In genomic region chrV:6224494-6224959, ce11 we compare ENCODE assay signal across 5 worm cellular contexts.
TF ChIP-seq lines count a peak whose summit lies in the region.

No protein-coding gene starts in this region.

TF ChIP-seq in whole organism, L1 larva, 84 proteins besides CTCF, POLR2A, EP300 and RAD21 (continues in another document):
- TF ChIP-seq mef-2 (tag; optimal IDR thresholded peaks at IDR 0.05; lab: Kevin White, UChicago) (peak; percentile 97), rnt-1 (tag; optimal IDR thresholded peaks at IDR 0.05; lab: Kevin White, UChicago) (peak; percentile 95), mep-1 (tag; optimal IDR thresholded peaks at IDR 0.05; lab: Kevin White, UChicago) (peak; percentile 99), nhr-19 (GFP tag; conservative IDR thresholded peaks at IDR 0.05; lab: Robert Waterston, UW) (peak; percentile 94), lin-13 (GFP tag; optimal IDR thresholded peaks at IDR 0.05; lab: Kevin White, UChicago) (peak; percentile 98), fkh-8 (tag; optimal IDR thresholded peaks at IDR 0.05; lab: Kevin White, UChicago) (peak; percentile 99), nhr-76 (tag; optimal IDR thresholded peaks at IDR 0.05; lab: Kevin White, UChicago) (no peak), tlp-1 (tag; optimal IDR thresholded peaks at IDR 0.05; lab: Kevin White, UChicago) (no peak), sox-4 (tag; optimal IDR thresholded peaks at IDR 0.05; lab: Kevin White, UChicago) (peak; percentile 95), F16B12.6 (tag; optimal IDR thresholded peaks at IDR 0.05; lab: Kevin White, UChicago) (no peak), lin-14 (GFP tag; optimal IDR thresholded peaks at IDR 0.05; lab: Kevin White, UChicago) (peak; percentile 100), unc-98 (GFP tag; IDR thresholded peaks at IDR 0.05; lab: Robert Waterston, UW) (peak; percentile 67), elt-2 (tag; optimal IDR thresholded peaks at IDR 0.05; lab: Kevin White, UChicago) (peak; percentile 76), unc-62 (GFP tag; optimal IDR thresholded peaks at IDR 0.05; lab: Kevin White, UChicago) (no peak), zip-4 (GFP tag; optimal IDR thresholded peaks at IDR 0.05; lab: Kevin White, UChicago) (peak; percentile 55), aly-2 (tag; optimal IDR thresholded peaks at IDR 0.05; lab: Kevin White, UChicago) (peak; percentile 92), unc-30 (tag; optimal IDR thresholded peaks at IDR 0.05; lab: Kevin White, UChicago) (peak; percentile 97), hpl-2 (GFP tag; optimal IDR thresholded peaks at IDR 0.05; lab: Kevin White, UChicago) (peak; percentile 86)

TF ChIP-seq in whole organism, L3 larva, 47 proteins besides CTCF, POLR2A, EP300 and RAD21 (continues in another document):
- TF ChIP-seq eor-1 (tag; optimal IDR thresholded peaks at IDR 0.05; lab: Kevin White, UChicago) (peak; percentile 7 to 78), mdl-1 (tag; optimal IDR thresholded peaks at IDR 0.05; lab: Kevin White, UChicago) (peak; percentile 93), pha-4 (tag; optimal IDR thresholded peaks at IDR 0.05; lab: Kevin White, UChicago) (peak; percentile 97), R02D3.7 (tag; optimal IDR thresholded peaks at IDR 0.05; lab: Kevin White, UChicago) (peak; percentile 62), egl-5 (tag; optimal IDR thresholded peaks at IDR 0.05; lab: Kevin White, UChicago) (peak; percentile 98), skn-1 (tag; optimal IDR thresholded peaks at IDR 0.05; lab: Kevin White, UChicago) (peak; percentile 85), elt-1 (tag; optimal IDR thresholded peaks at IDR 0.05; lab: Kevin White, UChicago) (peak; percentile 81), unc-62 (GFP tag; optimal IDR thresholded peaks at IDR 0.05; lab: Kevin White, UChicago) (peak; percentile 99), nhr-28 (tag; optimal IDR thresholded peaks at IDR 0.05; lab: Kevin White, UChicago) (no peak), daf-12 (tag; optimal IDR thresholded peaks at IDR 0.05; lab: Kevin White, UChicago) (no peak), zag-1 (tag; optimal IDR thresholded peaks at IDR 0.05; lab: Kevin White, UChicago) (peak; percentile 69), snpc-4 (tag; optimal IDR thresholded peaks at IDR 0.05; lab: Kevin White, UChicago) (peak; percentile 73), ceh-28 (tag; optimal IDR thresholded peaks at IDR 0.05; lab: Kevin White, UChicago) (peak; percentile 89), nhr-43 (tag; optimal IDR thresholded peaks at IDR 0.05; lab: Kevin White, UChicago; ENCODE audit: poor library complexity, severe bottlenecking) (peak; percentile 88), ceh-9 (tag; optimal IDR thresholded peaks at IDR 0.05; lab: Kevin White, UChicago) (no peak), sea-2 (GFP tag; optimal IDR thresholded peaks at IDR 0.05; lab: Kevin White, UChicago) (peak; percentile 61), jun-1 (tag; optimal IDR thresholded peaks at IDR 0.05; lab: Kevin White, UChicago) (peak; percentile 95), nhr-237 (tag; optimal IDR thresholded peaks at IDR 0.05; lab: Kevin White, UChicago) (no peak), aly-2 (tag; optimal IDR thresholded peaks at IDR 0.05; lab: Kevin White, UChicago) (no peak)

TF ChIP-seq in whole organism, early embryonic, 17 proteins besides CTCF, POLR2A, EP300 and RAD21:
- TF ChIP-seq B0310.2 (tag; optimal IDR thresholded peaks at IDR 0.05; lab: Kevin White, UChicago) (no peak), tbx-11 (GFP tag; IDR thresholded peaks at IDR 0.05; lab: Robert Waterston, UW) (no peak), ceh-13 (GFP tag; optimal IDR thresholded peaks at IDR 0.05; lab: Kevin White, UChicago) (no peak), aly-1 (tag; optimal IDR thresholded peaks at IDR 0.05; lab: Kevin White, UChicago) (peak; percentile 27), hmbx-1 (tag; optimal IDR thresholded peaks at IDR 0.05; lab: Kevin White, UChicago) (no peak), pes-1 (GFP tag; IDR thresholded peaks at IDR 0.05; lab: Robert Waterston, UW) (0 out of 2 replicates have a peak, but pooled peaks have one; percentile 49), ets-7 (tag; optimal IDR thresholded peaks at IDR 0.05; lab: Kevin White, UChicago) (no peak), tra-4 (tag; optimal IDR thresholded peaks at IDR 0.05; lab: Kevin White, UChicago) (no peak), flt-1 (GFP tag; IDR thresholded peaks at IDR 0.05; lab: Robert Waterston, UW) (no peak), sea-1 (GFP tag; conservative IDR thresholded peaks at IDR 0.05; lab: Robert Waterston, UW) (peak; percentile 46; the same call in 1 of the 2 replicates), ceh-36 (tag; optimal IDR thresholded peaks at IDR 0.05; lab: Kevin White, UChicago) (no peak), F13C5.2 (tag; optimal IDR thresholded peaks at IDR 0.05; lab: Kevin White, UChicago) (peak; percentile 40), scrt-1 (GFP tag; IDR thresholded peaks at IDR 0.05; lab: Robert Waterston, UW) (no peak), tbx-37 (GFP tag; conservative IDR thresholded peaks at IDR 0.05; lab: Robert Waterston, UW) (no peak), hnd-1 (tag; optimal IDR thresholded peaks at IDR 0.05; lab: Kevin White, UChicago) (no peak), hmg-4 (GFP tag; optimal IDR thresholded peaks at IDR 0.05; lab: Kevin White, UChicago) (peak; percentile 38), ama-1 (optimal IDR thresholded peaks at IDR 0.05; lab: Kevin White, UChicago) (no peak)

TF ChIP-seq in whole organism, midembryonic, 9 proteins besides CTCF, POLR2A, EP300 and RAD21:
- no peak for TF ChIP-seq ref-1 (GFP tag; conservative IDR thresholded peaks at IDR 0.05; lab: Robert Waterston, UW)
- TF ChIP-seq med-1 (GFP tag; optimal IDR thresholded peaks at IDR 0.05; lab: Kevin White, UChicago; ENCODE audit: insufficient read depth), result peak; percentile 9
- TF ChIP-seq ztf-23 (GFP tag; IDR thresholded peaks at IDR 0.05; lab: Robert Waterston, UW), result peak; percentile 68
- no peak for TF ChIP-seq flt-1 (GFP tag; IDR thresholded peaks at IDR 0.05; lab: Robert Waterston, UW)
- no peak for TF ChIP-seq klf-2 (GFP tag; conservative IDR thresholded peaks at IDR 0.05; lab: Robert Waterston, UW)
- no peak for TF ChIP-seq tab-1 (GFP tag; IDR thresholded peaks at IDR 0.05; lab: Robert Waterston, UW)
- no peak; the same call in 1 of the 2 replicates for TF ChIP-seq T22C8.4 (GFP tag; IDR thresholded peaks at IDR 0.05; lab: Robert Waterston, UW)
- peak; percentile 60 for TF ChIP-seq cog-1 (tag; optimal IDR thresholded peaks at IDR 0.05; lab: Kevin White, UChicago)
- TF ChIP-seq ztf-29 (GFP tag; IDR thresholded peaks at IDR 0.05; lab: Robert Waterston, UW), result 0 out of 2 replicates have a peak, but pooled peaks have one; percentile 42
TF ChIP-seq in whole organism, midembryonic: peak in this region for 4.

TF ChIP-seq in whole organism, young adult, 124 proteins besides CTCF, POLR2A, EP300 and RAD21 (continues in another document):
- TF ChIP-seq F39B2.1 (GFP tag; IDR thresholded peaks at IDR 0.05; lab: Robert Waterston, UW) (no peak), ceh-27 (GFP tag; optimal IDR thresholded peaks at IDR 0.05; lab: Kevin White, UChicago) (peak; percentile 87), nfya-2 (GFP tag; IDR thresholded peaks at IDR 0.05; lab: Robert Waterston, UW) (no peak), fkh-3 (tag; optimal IDR thresholded peaks at IDR 0.05; lab: Kevin White, UChicago) (no peak), lin-26 (GFP tag; IDR thresholded peaks at IDR 0.05; lab: Robert Waterston, UW) (peak; percentile 70), lag-1 (GFP tag; IDR thresholded peaks at IDR 0.05; lab: Robert Waterston, UW) (no peak), cebp-1 (GFP tag; IDR thresholded peaks at IDR 0.05; lab: Robert Waterston, UW) (peak; percentile 79), cebp-1 (tag; optimal IDR thresholded peaks at IDR 0.05; lab: Kevin White, UChicago) (peak; percentile 94), F57C9.4 (tag; optimal IDR thresholded peaks at IDR 0.05; lab: Kevin White, UChicago) (peak; percentile 46), Y53G8AR.9 (GFP tag; conservative IDR thresholded peaks at IDR 0.05; lab: Robert Waterston, UW) (peak; percentile 80), hmg-1.2 (GFP tag; IDR thresholded peaks at IDR 0.05; lab: Robert Waterston, UW) (peak; percentile 82), zim-3 (tag; optimal IDR thresholded peaks at IDR 0.05; lab: Kevin White, UChicago) (peak; percentile 72), aptf-3 (GFP tag; IDR thresholded peaks at IDR 0.05; lab: Robert Waterston, UW) (no peak), snpc-1.1 (tag; optimal IDR thresholded peaks at IDR 0.05; lab: Kevin White, UChicago; ENCODE audit: insufficient read depth) (no peak), B0336.3 (GFP tag; IDR thresholded peaks at IDR 0.05; lab: Robert Waterston, UW) (peak; percentile 94), ets-4 (GFP tag; optimal IDR thresholded peaks at IDR 0.05; lab: Kevin White, UChicago) (no peak), hmg-20 (GFP tag; IDR thresholded peaks at IDR 0.05; lab: Robert Waterston, UW) (peak; percentile 58; the same call in 1 of the 2 replicates), T07F8.4 (tag; optimal IDR thresholded peaks at IDR 0.05; lab: Kevin White, UChicago) (peak; percentile 17), chd-7 (tag; optimal IDR thresholded peaks at IDR 0.05; lab: Kevin White, UChicago) (peak; percentile 94), madf-6 (GFP tag; IDR thresholded peaks at IDR 0.05; lab: Robert Waterston, UW) (no peak), pha-4 (tag; optimal IDR thresholded peaks at IDR 0.05; lab: Kevin White, UChicago) (peak; percentile 97), F37B4.10 (GFP tag; IDR thresholded peaks at IDR 0.05; lab: Robert Waterston, UW) (peak; percentile 84; the same call in 1 of the 2 replicates), madf-8 (GFP tag; conservative IDR thresholded peaks at IDR 0.05; lab: Robert Waterston, UW) (no peak), egrh-3 (GFP tag; IDR thresholded peaks at IDR 0.05; lab: Robert Waterston, UW) (peak; percentile 45; the same call in 1 of the 2 replicates), ztf-6 (GFP tag; IDR thresholded peaks at IDR 0.05; lab: Robert Waterston, UW) (no peak), lsl-1 (GFP tag; optimal IDR thresholded peaks at IDR 0.05; lab: Kevin White, UChicago) (no peak), mel-28 (tag; optimal IDR thresholded peaks at IDR 0.05; lab: Kevin White, UChicago; ENCODE audit: borderline replicate concordance) (peak; percentile 19), dpff-1 (tag; optimal IDR thresholded peaks at IDR 0.05; lab: Kevin White, UChicago) (no peak), ztf-28 (GFP tag; IDR thresholded peaks at IDR 0.05; lab: Robert Waterston, UW) (no peak), let-526 (GFP tag; IDR thresholded peaks at IDR 0.05; lab: Robert Waterston, UW) (peak; percentile 86; the same call in 1 of the 2 replicates), ztf-25 (GFP tag; IDR thresholded peaks at IDR 0.05; lab: Robert Waterston, UW) (no peak), repo-1 (tag; optimal IDR thresholded peaks at IDR 0.05; lab: Kevin White, UChicago) (peak; percentile 77), egl-18 (GFP tag; IDR thresholded peaks at IDR 0.05; lab: Robert Waterston, UW) (peak; percentile 69; the same call in 1 of the 2 replicates), egl-44 (GFP tag; IDR thresholded peaks at IDR 0.05; lab: Robert Waterston, UW) (peak; percentile 83), madf-10 (tag; optimal IDR thresholded peaks at IDR 0.05; lab: Kevin White, UChicago) (peak; percentile 98), pbrm-1 (GFP tag; IDR thresholded peaks at IDR 0.05; lab: Robert Waterston, UW) (peak; percentile 75)

Comparison
In these comparisons a context has a peak if more than half of its experiments do, and no peak if none do; other contexts are left out.
1. Of the 8 proteins assayed by ChIP-seq in both whole organism, young adult and whole organism, L1 larva: peak only in whole organism, young adult: unc-62; only in whole organism, L1 larva: dpl-1, efl-1 and unc-130; in both: ama-1, nhr-90 and snpc-4; in neither: 0; mixed calls (peak in some experiments, not most) for 1.